Fruit fly (Drosophila melanogaster): ENCODE measurements around the gene CG34456.

- TF ChIP-seq NC2α (GFP tag; optimal IDR thresholded peaks at IDR 0.05) (no peak), MBD-R2 (GFP tag; IDR thresholded peaks at IDR 0.05) (no peak), Atf6 (GFP tag; IDR thresholded peaks at IDR 0.05) (no peak), twi (tag; optimal IDR thresholded peaks at IDR 0.05) (no peak), pan (optimal IDR thresholded peaks at IDR 0.05) (no peak), pan (GFP tag; optimal IDR thresholded peaks at IDR 0.05 in 1 of 2, IDR thresholded peaks at IDR 0.05 in 1 of 2) (no peak)
These were observed 48.2 kb downstream of the CG34456 start for dm6 chr3L:9410030-9410589.

All from whole organism, embryonic.